Fruit fly (Drosophila melanogaster): ENCODE results near the gene Pen.
A peak's percentile ranks its signal among the peaks of the same experiment; 100 is the strongest.

The Pen gene

dm6 chr2L:10009800-10010658 is 46.7 kb upstream of the Pen start (continued):
- TF ChIP-seq Hmr (GFP tag; optimal IDR thresholded peaks at IDR 0.05) (peak; percentile 97), NfI (GFP tag; optimal IDR thresholded peaks at IDR 0.05) (peak; percentile 97), CG18476 (GFP tag; optimal IDR thresholded peaks at IDR 0.05) (peak; percentile 89), CG10366 (GFP tag; IDR thresholded peaks at IDR 0.05) (peak; percentile 98), CG6813 (GFP tag; optimal IDR thresholded peaks at IDR 0.05) (peak; percentile 97), CG12219 (GFP tag; optimal IDR thresholded peaks at IDR 0.05) (peak; percentile 97), Oaz (GFP tag; IDR thresholded peaks at IDR 0.05) (peak; percentile 95), CG11560 (tag; IDR thresholded peaks at IDR 0.05) (peak; percentile 89), HHEX (GFP tag; optimal IDR thresholded peaks at IDR 0.05) (peak; percentile 95), CG7745 (tag; optimal IDR thresholded peaks at IDR 0.05) (peak; percentile 64), bigmax (GFP tag; optimal IDR thresholded peaks at IDR 0.05) (peak; percentile 73), CG34422 (GFP tag; IDR thresholded peaks at IDR 0.05) (peak; percentile 99), chif (GFP tag; optimal IDR thresholded peaks at IDR 0.05) (peak; percentile 97 to 98), Sox100B (GFP tag; optimal IDR thresholded peaks at IDR 0.05) (peak; percentile 89), tll (GFP tag; optimal IDR thresholded peaks at IDR 0.05) (no peak), Gug (GFP tag; IDR thresholded peaks at IDR 0.05) (peak; percentile 98), ftz-f1 (GFP tag; optimal IDR thresholded peaks at IDR 0.05) (no peak), crol (GFP tag; IDR thresholded peaks at IDR 0.05) (no peak; the same call in none of the 2 replicates), CG15011 (GFP tag; optimal IDR thresholded peaks at IDR 0.05) (peak; percentile 92), CG9817 (tag; optimal IDR thresholded peaks at IDR 0.05) (peak; percentile 98), eve (GFP tag; optimal IDR thresholded peaks at IDR 0.05) (peak in 1 of 2 experiments; percentile 96), CG18764 (GFP tag; optimal IDR thresholded peaks at IDR 0.05) (peak; percentile 95), gsb-n (tag; optimal IDR thresholded peaks at IDR 0.05) (peak; percentile 95), CG17186 (GFP tag; optimal IDR thresholded peaks at IDR 0.05) (peak; percentile 71), lmd (GFP tag; IDR thresholded peaks at IDR 0.05) (peak; percentile 98), vvl (GFP tag; IDR thresholded peaks at IDR 0.05) (peak; percentile 99), Blimp-1 (GFP tag; optimal IDR thresholded peaks at IDR 0.05) (peak; percentile 93), MTF-1 (GFP tag; optimal IDR thresholded peaks at IDR 0.05; ENCODE audit: borderline replicate concordance) (peak; percentile 91), Fer2 (tag; optimal IDR thresholded peaks at IDR 0.05) (peak; percentile 94), toy (GFP tag; IDR thresholded peaks at IDR 0.05) (peak; percentile 95), CG9727 (GFP tag; optimal IDR thresholded peaks at IDR 0.05) (peak; percentile 95), wdn (GFP tag; IDR thresholded peaks at IDR 0.05) (peak; percentile 98), Xbp1 (GFP tag; optimal IDR thresholded peaks at IDR 0.05) (peak; percentile 98), esg (GFP tag; conservative IDR thresholded peaks at IDR 0.05) (peak; percentile 92), Max (GFP tag; optimal IDR thresholded peaks at IDR 0.05) (peak; percentile 90), E2f1 (GFP tag; IDR thresholded peaks at IDR 0.05) (peak; percentile 97), wek (GFP tag; optimal IDR thresholded peaks at IDR 0.05) (peak; percentile 89), Stat92E (GFP tag; optimal IDR thresholded peaks at IDR 0.05) (peak in 1 of 3 experiments; percentile 83), slp2 (GFP tag; optimal IDR thresholded peaks at IDR 0.05) (peak; percentile 96), CG32772 (GFP tag; IDR thresholded peaks at IDR 0.05) (peak; percentile 97), Aef1 (GFP tag; IDR thresholded peaks at IDR 0.05) (peak; percentile 97), Hr78 (GFP tag; optimal IDR thresholded peaks at IDR 0.05) (no peak), CG3726 (GFP tag; IDR thresholded peaks at IDR 0.05) (peak; percentile 89; the same call in 2 of the 3 replicates), maf-S (GFP tag; optimal IDR thresholded peaks at IDR 0.05) (peak; percentile 97), CG12659 (GFP tag; optimal IDR thresholded peaks at IDR 0.05) (peak; percentile 97), tap (tag; optimal IDR thresholded peaks at IDR 0.05) (peak; percentile 93), CG11456 (GFP tag; IDR thresholded peaks at IDR 0.05) (peak; percentile 99)
